Worm (Caenorhabditis elegans) whole organism, L1 larva: ENCODE results near the gene R02D3.8.

Experiments
- C34B4.2 ChIP-seq: sonication (generic microtip); optimal IDR thresholded peaks from 2 replicates; lab custom pipeline; 2017; ENCODE audit warnings: mild to moderate bottlenecking, missing genetic modification characterization, missing compliant biosample characterization
- F16B12.6 ChIP-seq: fragments of 150-350 bp; optimal IDR thresholded peaks from 2 replicates; lab custom pipeline; 2014; ENCODE audit warnings: missing biosample characterization, missing genetic modification characterization
- alr-1 ChIP-seq: fragments of 200-800 bp; sonication (Bioruptor generic); optimal IDR thresholded peaks from 2 replicates; lab custom pipeline; 2018; ENCODE audit warnings: borderline replicate concordance, mild to moderate bottlenecking, missing genetic modification characterization, missing compliant biosample characterization
- aly-2 ChIP-seq: fragments of 150-350 bp; optimal IDR thresholded peaks from 2 replicates; lab custom pipeline; 2014; ENCODE audit warnings: missing biosample characterization, missing genetic modification characterization
- ceh-8 ChIP-seq: fragments of 200-800 bp; sonication (Bioruptor generic); optimal IDR thresholded peaks from 2 replicates; lab custom pipeline; 2018; ENCODE audit warnings: mild to moderate bottlenecking, missing genetic modification characterization, moderate library complexity, missing compliant biosample characterization
- ceh-82 ChIP-seq, 3 experiments: fragments of 150-350 bp in 1 of 3; sonication (generic microtip) in 2 of 3; optimal IDR thresholded peaks; 2 replicates each; lab custom pipeline; 2014 to 2017; ENCODE audit warnings: missing biosample characterization in 3 of 3, missing genetic modification characterization in 3 of 3
- ceh-90 ChIP-seq: sonication (generic microtip); optimal IDR thresholded peaks from 2 replicates; lab custom pipeline; 2016; ENCODE audit warnings: missing genetic modification characterization, missing compliant biosample characterization
- ces-1 ChIP-seq: fragments of 150-350 bp; optimal IDR thresholded peaks from 2 replicates; lab custom pipeline; 2014; ENCODE audit warnings: missing biosample characterization, missing genetic modification reagents, missing genetic modification characterization
- dpl-1 ChIP-seq, 3 experiments: fragments of 150-350 bp in 2 of 3; sonication (generic microtip) in 1 of 3; optimal IDR thresholded peaks; 2 replicates each; lab custom pipeline; 2014 to 2017; ENCODE audit warnings: missing biosample characterization in 3 of 3, missing genetic modification characterization in 3 of 3, missing genetic modification reagents in 3 of 3
- dsc-1 ChIP-seq: sonication (generic microtip); optimal IDR thresholded peaks from 2 replicates; lab custom pipeline; 2016; ENCODE audit warnings: mild to moderate bottlenecking, missing genetic modification characterization, missing compliant biosample characterization
- efl-1 ChIP-seq, 4 experiments: fragments of 150-350 bp; optimal IDR thresholded peaks in 3 of 4; peaks in 1 of 4; 1 replicate in 1 of 4; 2 replicates in 3 of 4; lab custom pipeline; 2014; ENCODE audit warnings: missing biosample characterization in 2 of 4, missing genetic modification characterization in 2 of 4, missing genetic modification reagents in 2 of 4
- egl-13 ChIP-seq: sonication (generic microtip); optimal IDR thresholded peaks from 2 replicates; lab custom pipeline; 2016; ENCODE audit warnings: missing genotype, missing genetic modification reagents, missing genetic modification characterization, missing compliant biosample characterization
- elt-2 ChIP-seq: sonication (generic microtip); optimal IDR thresholded peaks from 2 replicates; lab custom pipeline; 2016; ENCODE audit warnings: missing genetic modification characterization, mild to moderate bottlenecking, inconsistent platforms, missing compliant biosample characterization, missing genetic modification reagents
- elt-3 ChIP-seq, 6 experiments: fragments of 150-350 bp in 1 of 6; sonication (generic microtip); optimal IDR thresholded peaks; 2 replicates each; lab custom pipeline; 2017 to 2018; ENCODE audit warnings: missing biosample characterization in 6 of 6, missing genetic modification characterization in 6 of 6, inconsistent platforms in 1 of 6
- ets-5 ChIP-seq: fragments of 200-800 bp; sonication (Bioruptor generic); IDR thresholded peaks from 2 replicates; pipeline ENCODE4 v1.3.6; 2022; ENCODE audit warnings: missing genetic modification characterization, missing compliant biosample characterization
- fkh-10 ChIP-seq: sonication (generic microtip); optimal IDR thresholded peaks from 2 replicates; lab custom pipeline; 2017; ENCODE audit warnings: missing biosample characterization, missing genetic modification reagents, missing genetic modification characterization
- grh-1 ChIP-seq: fragments of 200-800 bp; sonication (Bioruptor generic); IDR thresholded peaks from 2 replicates; pipeline ENCODE4 v1.3.6; 2022; ENCODE audit warnings: missing genetic modification reagents, missing genetic modification characterization, missing compliant biosample characterization
- hlh-17 ChIP-seq: fragments of 200-800 bp; sonication (Bioruptor generic); optimal IDR thresholded peaks from 2 replicates; lab custom pipeline; 2018; ENCODE audit warnings: missing genetic modification characterization, mild to moderate bottlenecking, missing compliant biosample characterization, moderate library complexity, borderline replicate concordance
- hlh-4 ChIP-seq: sonication (generic microtip); optimal IDR thresholded peaks from 2 replicates; lab custom pipeline; 2016; ENCODE audit warnings: mild to moderate bottlenecking, missing genetic modification characterization, missing compliant biosample characterization
- hpl-2 ChIP-seq: fragments of 150-350 bp; optimal IDR thresholded peaks from 2 replicates; lab custom pipeline; 2014; ENCODE audit warnings: missing biosample characterization, missing genetic modification reagents, missing genetic modification characterization
- irx-1 ChIP-seq: sonication (generic microtip); optimal IDR thresholded peaks from 2 replicates; lab custom pipeline; 2016; ENCODE audit warnings: missing genetic modification characterization, missing compliant biosample characterization
- jun-1 ChIP-seq: fragments of 150-350 bp; optimal IDR thresholded peaks from 2 replicates; lab custom pipeline; 2014; ENCODE audit warnings: missing biosample characterization, missing genetic modification reagents, missing genetic modification characterization
- lin-14 ChIP-seq: fragments of 200-800 bp; sonication (Bioruptor generic); optimal IDR thresholded peaks from 2 replicates; lab custom pipeline; 2018; ENCODE audit warnings: mild to moderate bottlenecking, missing genetic modification characterization, moderate library complexity, missing compliant biosample characterization
- lin-35 ChIP-seq, 2 experiments: fragments of 150-350 bp; optimal IDR thresholded peaks; 2 replicates each; lab custom pipeline; 2014; ENCODE audit warnings: missing biosample characterization in 2 of 2, missing genetic modification characterization in 2 of 2, missing genetic modification reagents in 2 of 2
- lir-3 ChIP-seq: sonication (generic microtip); optimal IDR thresholded peaks from 2 replicates; lab custom pipeline; 2016; ENCODE audit warnings: mild to moderate bottlenecking, missing genetic modification characterization, moderate library complexity, missing compliant biosample characterization; ENCODE audit not compliant: poor library complexity
- mab-9 ChIP-seq: fragments of 200-800 bp; sonication (Bioruptor generic); IDR thresholded peaks from 2 replicates; pipeline ENCODE4 v1.3.6; 2022; ENCODE audit warnings: missing genetic modification reagents, missing genetic modification characterization, missing compliant biosample characterization
- mef-2 ChIP-seq: fragments of 150-350 bp; optimal IDR thresholded peaks from 2 replicates; lab custom pipeline; 2014; ENCODE audit warnings: missing biosample characterization, missing genetic modification characterization
- nhr-11 ChIP-seq: fragments of 150-350 bp; optimal IDR thresholded peaks from 2 replicates; lab custom pipeline; 2014; ENCODE audit warnings: missing biosample characterization, missing genetic modification characterization
- nhr-12 ChIP-seq: sonication (generic microtip); optimal IDR thresholded peaks from 2 replicates; lab custom pipeline; 2017; ENCODE audit warnings: missing biosample characterization, missing genetic modification characterization
- nhr-19 ChIP-seq: fragments of 200-800 bp; sonication (Bioruptor generic); conservative IDR thresholded peaks from 2 replicates; pipeline ENCODE4 v1.3.6; 2022; ENCODE audit warnings: missing genetic modification characterization, missing compliant biosample characterization
- nhr-20 ChIP-seq: sonication (generic microtip); optimal IDR thresholded peaks from 2 replicates; lab custom pipeline; 2016; ENCODE audit warnings: mild to moderate bottlenecking, missing genetic modification characterization, missing compliant biosample characterization
- nhr-237 ChIP-seq: fragments of 150-350 bp; optimal IDR thresholded peaks from 2 replicates; lab custom pipeline; 2014; ENCODE audit warnings: missing biosample characterization, missing genetic modification characterization
- nhr-47 ChIP-seq: sonication (generic microtip); optimal IDR thresholded peaks from 2 replicates; lab custom pipeline; 2016; ENCODE audit warnings: mild to moderate bottlenecking, missing genetic modification characterization, moderate library complexity, missing compliant biosample characterization
- nhr-71 ChIP-seq: sonication (generic microtip); optimal IDR thresholded peaks from 2 replicates; lab custom pipeline; 2016; ENCODE audit warnings: mild to moderate bottlenecking, missing genetic modification characterization, moderate library complexity, missing compliant biosample characterization
- nhr-85 ChIP-seq: sonication (generic microtip); peaks from one replicate; lab custom pipeline; 2016; ENCODE audit warnings: missing genetic modification characterization, inconsistent platforms, missing compliant biosample characterization
- nhr-90 ChIP-seq: sonication (generic microtip); optimal IDR thresholded peaks from 2 replicates; lab custom pipeline; 2016; ENCODE audit warnings: mild to moderate bottlenecking, missing genetic modification characterization, missing compliant biosample characterization; ENCODE audit not compliant: poor library complexity
- pax-3 ChIP-seq: fragments of 200-800 bp; sonication (Bioruptor generic); optimal IDR thresholded peaks from 2 replicates; lab custom pipeline; 2018; ENCODE audit warnings: mild to moderate bottlenecking, missing genetic modification characterization, moderate library complexity, missing compliant biosample characterization
- rnt-1 ChIP-seq: sonication (generic microtip); optimal IDR thresholded peaks from 2 replicates; lab custom pipeline; 2016; ENCODE audit warnings: mild to moderate bottlenecking, missing genetic modification characterization, moderate library complexity, missing compliant biosample characterization
- snu-23 ChIP-seq: sonication (generic microtip); optimal IDR thresholded peaks from 2 replicates; lab custom pipeline; 2016; ENCODE audit warnings: missing genetic modification characterization, missing compliant biosample characterization
- sup-37 ChIP-seq: fragments of 200-800 bp; sonication (Bioruptor generic); optimal IDR thresholded peaks from 2 replicates; lab custom pipeline; 2018; ENCODE audit warnings: mild to moderate bottlenecking, missing genetic modification characterization, missing compliant biosample characterization
- swsn-7 ChIP-seq: sonication (generic microtip); optimal IDR thresholded peaks from 2 replicates; lab custom pipeline; 2016; ENCODE audit warnings: missing genetic modification characterization, missing compliant biosample characterization
- tlp-1 ChIP-seq: fragments of 150-350 bp; optimal IDR thresholded peaks from 2 replicates; lab custom pipeline; 2014; ENCODE audit warnings: missing biosample characterization, missing genetic modification characterization
- unc-62 ChIP-seq: fragments of 150-350 bp; optimal IDR thresholded peaks from 2 replicates; lab custom pipeline; 2014; ENCODE audit warnings: missing biosample characterization, missing genetic modification reagents, missing genetic modification characterization
- zip-4 ChIP-seq: fragments of 200-800 bp; sonication (Bioruptor generic); optimal IDR thresholded peaks from 2 replicates; lab custom pipeline; 2018; ENCODE audit warnings: mild to moderate bottlenecking, missing genetic modification characterization, moderate library complexity, missing compliant biosample characterization
- ztf-4 ChIP-seq: fragments of 150-350 bp; optimal IDR thresholded peaks from 2 replicates; lab custom pipeline; 2014; ENCODE audit warnings: missing biosample characterization, missing genetic modification characterization

The R02D3.8 gene

ce11 chrIV:269107-269506, 12.1 kb upstream of the R02D3.8 start, which contains the start of gene T21D12.11:
TSS of gene T21D12.11 (plus strand) at chrIV:269407.
- TF ChIP-seq nhr-47 (tag; lab: Kevin White, UChicago): no peak
- TF ChIP-seq jun-1: no peak
- TF ChIP-seq unc-62 (GFP tag; lab: Kevin White, UChicago): no peak
- TF ChIP-seq ceh-8 (GFP tag; lab: Kevin White, UChicago): no peak
- TF ChIP-seq hlh-17 (GFP tag; lab: Kevin White, UChicago): no peak
- TF ChIP-seq elt-3 (tag; optimal IDR thresholded peaks at IDR 0.05; lab: Kevin White, UChicago): no peak
- TF ChIP-seq hlh-4: no peak
- no peak for TF ChIP-seq sup-37 (GFP tag; lab: Kevin White, UChicago)
- TF ChIP-seq ceh-90 (tag; lab: Kevin White, UChicago): no peak
- TF ChIP-seq alr-1 (tag; lab: Kevin White, UChicago): no peak

- TF ChIP-seq lir-3 (tag; lab: Kevin White, UChicago) (no peak), dpl-1 (GFP tag; optimal IDR thresholded peaks at IDR 0.05; lab: Kevin White, UChicago) (no peak), lin-14 (GFP tag; lab: Kevin White, UChicago) (no peak), ces-1 (GFP tag; lab: Kevin White, UChicago) (no peak), nhr-19 (GFP tag; lab: Robert Waterston, UW) (no peak), hlh-4 (no peak), elt-2 (tag; lab: Kevin White, UChicago) (no peak), tlp-1 (tag; lab: Kevin White, UChicago) (no peak), efl-1 (optimal IDR thresholded peaks at IDR 0.05; lab: Kevin White, UChicago) (no peak), efl-1 (GFP tag; optimal IDR thresholded peaks at IDR 0.05 in 1 of 2; lab: Kevin White, UChicago) (no peak), grh-1 (GFP tag; lab: Robert Waterston, UW) (no peak), aly-2 (tag; lab: Kevin White, UChicago) (no peak), nhr-11 (tag; lab: Kevin White, UChicago) (no peak), ets-5 (GFP tag; lab: Robert Waterston, UW) (no peak), ceh-90 (tag; lab: Kevin White, UChicago) (no peak), mef-2 (tag; lab: Kevin White, UChicago) (no peak), nhr-90 (tag; lab: Kevin White, UChicago) (no peak), mab-9 (GFP tag; lab: Robert Waterston, UW) (no peak), nhr-85 (tag; lab: Kevin White, UChicago) (no peak), hpl-2 (GFP tag; lab: Kevin White, UChicago) (no peak), egl-13 (tag; lab: Kevin White, UChicago) (no peak)
Observed at ce11 chrIV:266148-266547, 9.1 kb upstream of the R02D3.8 start, which contains the start of gene T21D12.12. TSS of gene T21D12.12 (plus strand) at chrIV:266448.

ce11 chrIV:264182-264709, 7.2 kb upstream of the R02D3.8 start, which contains the start of gene pat-6:
TSS of gene pat-6 (minus strand) at chrIV:264232.
- TF ChIP-seq efl-1 (optimal IDR thresholded peaks at IDR 0.05; lab: Kevin White, UChicago) (peak; percentile 57 to 60), efl-1 (GFP tag; optimal IDR thresholded peaks at IDR 0.05 in 1 of 2; lab: Kevin White, UChicago) (peak; percentile 47 to 93), pax-3 (no peak), ceh-90 (tag; lab: Kevin White, UChicago) (no peak), nhr-71 (tag; lab: Kevin White, UChicago) (peak; percentile 51), snu-23 (GFP tag; lab: Kevin White, UChicago) (peak; percentile 58), C34B4.2 (no peak), tlp-1 (tag; lab: Kevin White, UChicago) (no peak), nhr-237 (tag; lab: Kevin White, UChicago) (no peak), rnt-1 (tag; lab: Kevin White, UChicago) (peak; percentile 67), nhr-12 (no peak), irx-1 (tag; lab: Kevin White, UChicago) (no peak), lin-35 (GFP tag; optimal IDR thresholded peaks at IDR 0.05; lab: Kevin White, UChicago) (peak; percentile 7 to 53), fkh-10 (no peak), aly-2 (tag; lab: Kevin White, UChicago) (no peak), lin-14 (GFP tag; lab: Kevin White, UChicago) (peak; percentile 77), zip-4 (GFP tag; lab: Kevin White, UChicago) (no peak), nhr-20 (tag; lab: Kevin White, UChicago) (no peak), dpl-1 (GFP tag; optimal IDR thresholded peaks at IDR 0.05; lab: Kevin White, UChicago) (peak in 1 of 3 experiments; percentile 39), swsn-7 (tag; lab: Kevin White, UChicago) (peak; percentile 31), dsc-1 (peak; percentile 58), ceh-82 (tag; optimal IDR thresholded peaks at IDR 0.05; lab: Kevin White, UChicago) (peak in 2 of 3 experiments; percentile 1 to 5), ztf-4 (tag; lab: Kevin White, UChicago) (peak; percentile 45), nhr-11 (tag; lab: Kevin White, UChicago) (no peak), ets-5 (GFP tag; lab: Robert Waterston, UW) (no peak), grh-1 (GFP tag; lab: Robert Waterston, UW) (no peak), F16B12.6 (tag; lab: Kevin White, UChicago) (no peak)
